Fruit fly (Drosophila melanogaster) whole organism, embryonic: Measurements from ENCODE around the gene EMC6.

Experiments
- Ada2b ChIP-seq: fragments of 200-800 bp; sonication (Bioruptor generic); IDR thresholded peaks from 2 replicates; pipeline ENCODE4 v1.3.6; 2022; ENCODE audit warnings: missing biosample characterization, missing genetic modification characterization
- Antp ChIP-seq: fragments of 200-800 bp; sonication (Bioruptor generic); optimal IDR thresholded peaks from 3 replicates; lab custom pipeline; 2016; ENCODE audit warnings: missing biosample characterization, missing genetic modification characterization
- CG10979 ChIP-seq: fragments of 200-800 bp; sonication (Bioruptor generic); optimal IDR thresholded peaks from 2 replicates; lab custom pipeline; 2018; ENCODE audit warnings: missing biosample characterization, mild to moderate bottlenecking, missing genetic modification characterization, moderate library complexity
- CG11456 ChIP-seq: fragments of 200-800 bp; sonication (Bioruptor generic); IDR thresholded peaks from 3 replicates; pipeline ENCODE4 v1.3.6; 2022; ENCODE audit warnings: missing biosample characterization, missing genetic modification characterization
- CG12236 ChIP-seq: fragments of 200-800 bp; sonication (Bioruptor generic); optimal IDR thresholded peaks from 2 replicates; lab custom pipeline; 2016; ENCODE audit warnings: missing biosample characterization, missing genetic modification characterization
- CG12769 ChIP-seq: fragments of 200-800 bp; sonication (Bioruptor generic); optimal IDR thresholded peaks from 2 replicates; lab custom pipeline; 2019; ENCODE audit warnings: missing biosample characterization, mild to moderate bottlenecking, missing genetic modification characterization, moderate library complexity
- CG14965 ChIP-seq: fragments of 200-800 bp; sonication (Bioruptor generic); optimal IDR thresholded peaks from 2 replicates; lab custom pipeline; 2016; ENCODE audit warnings: missing biosample characterization, missing genetic modification characterization, borderline replicate concordance
- CG15696 ChIP-seq: fragments of 200-800 bp; sonication (Bioruptor generic); optimal IDR thresholded peaks from 2 replicates; lab custom pipeline; 2019; ENCODE audit warnings: missing biosample characterization, mild to moderate bottlenecking, missing genetic modification characterization, moderate library complexity
- CG17802 ChIP-seq: fragments of 200-800 bp; sonication (Bioruptor generic); optimal IDR thresholded peaks from 2 replicates; lab custom pipeline; 2018; ENCODE audit warnings: missing biosample characterization, mild to moderate bottlenecking, missing genetic modification characterization, moderate library complexity
- CG1792 ChIP-seq: fragments of 200-800 bp; sonication (Bioruptor generic); optimal IDR thresholded peaks from 2 replicates; lab custom pipeline; 2016; ENCODE audit warnings: missing biosample characterization, missing genetic modification characterization
- CG30431 ChIP-seq: fragments of 200-800 bp; sonication (Bioruptor generic); optimal IDR thresholded peaks from 2 replicates; lab custom pipeline; 2017; ENCODE audit warnings: missing biosample characterization, missing genetic modification characterization
- CG31441 ChIP-seq: fragments of 200-800 bp; sonication (Bioruptor generic); IDR thresholded peaks from 2 replicates; pipeline ENCODE4 v1.3.6; 2022; ENCODE audit warnings: missing biosample characterization, missing genetic modification characterization
- CG42726 ChIP-seq: fragments of 200-800 bp; sonication (Bioruptor generic); IDR thresholded peaks from 2 replicates; pipeline ENCODE4 v1.3.6; 2022; ENCODE audit warnings: missing biosample characterization, missing genetic modification characterization; ENCODE audit not compliant: partially characterized antibody
- CG4730 ChIP-seq: fragments of 200-800 bp; sonication (Bioruptor generic); IDR thresholded peaks from 2 replicates; pipeline ENCODE4 v1.3.6; 2022; ENCODE audit warnings: missing biosample characterization, missing genetic modification characterization
- CG6654 ChIP-seq: fragments of 200-800 bp; sonication (Bioruptor generic); optimal IDR thresholded peaks from 2 replicates; lab custom pipeline; 2017; ENCODE audit warnings: missing biosample characterization, mild to moderate bottlenecking, missing genetic modification characterization
- CG7963 ChIP-seq: fragments of 200-800 bp; sonication (Bioruptor generic); IDR thresholded peaks from 3 replicates; pipeline ENCODE4 v1.3.6; 2022; ENCODE audit warnings: missing biosample characterization, missing genetic modification characterization; ENCODE audit not compliant: partially characterized antibody
- CG8478 ChIP-seq: fragments of >200 bp; optimal IDR thresholded peaks from 2 replicates; lab custom pipeline; 2018
- Dbx ChIP-seq: fragments of 200-800 bp; sonication (Bioruptor generic); IDR thresholded peaks from 3 replicates; pipeline ENCODE4 v1.3.6; 2022; ENCODE audit warnings: missing biosample characterization, missing genetic modification characterization
- Ets65A ChIP-seq: fragments of 200-800 bp; sonication (Bioruptor generic); peaks from one replicate; lab custom pipeline; 2016; ENCODE audit warnings: missing biosample characterization, missing genetic modification characterization
- Fer2 ChIP-seq: fragments of 200-800 bp; sonication (Bioruptor generic); optimal IDR thresholded peaks from 2 replicates; lab custom pipeline; 2018; ENCODE audit warnings: missing biosample characterization, mild to moderate bottlenecking, missing genetic modification characterization, moderate library complexity
- Hmr ChIP-seq: fragments of 200-800 bp; sonication (Bioruptor generic); optimal IDR thresholded peaks from 3 replicates; lab custom pipeline; 2017; ENCODE audit warnings: mild to moderate bottlenecking, missing biosample characterization, missing genetic modification reagents, missing genetic modification characterization
- Hr39 ChIP-seq: fragments of >200 bp; optimal IDR thresholded peaks from 2 replicates; lab custom pipeline; 2017
- Hsf ChIP-seq: fragments of 200-800 bp; sonication (Bioruptor generic); optimal IDR thresholded peaks from 3 replicates; lab custom pipeline; 2016; ENCODE audit warnings: missing biosample characterization, missing genetic modification characterization
- MBD-R2 ChIP-seq: fragments of 200-800 bp; sonication (Bioruptor generic); IDR thresholded peaks from 2 replicates; pipeline ENCODE4 v1.3.6; 2022; ENCODE audit warnings: missing biosample characterization, missing genetic modification characterization
- Meics ChIP-seq: fragments of 200-800 bp; sonication (Bioruptor generic); optimal IDR thresholded peaks from 2 replicates; lab custom pipeline; 2017; ENCODE audit warnings: missing biosample characterization, mild to moderate bottlenecking, missing genetic modification characterization
- NK7.1 ChIP-seq: fragments of 200-800 bp; sonication (Bioruptor generic); optimal IDR thresholded peaks from 3 replicates; lab custom pipeline; 2016; ENCODE audit warnings: missing biosample characterization, missing genetic modification characterization
- Oaz ChIP-seq: fragments of 200-800 bp; sonication (Bioruptor generic); IDR thresholded peaks from 2 replicates; pipeline ENCODE4 v1.3.6; 2022; ENCODE audit warnings: missing biosample characterization, missing genetic modification characterization
- Ravus ChIP-seq: fragments of 200-800 bp; sonication (Bioruptor generic); IDR thresholded peaks from 2 replicates; pipeline ENCODE4 v1.3.6; 2022; ENCODE audit warnings: missing biosample characterization, missing genetic modification characterization
- Sin3A ChIP-seq: fragments of >200 bp; optimal IDR thresholded peaks from 2 replicates; lab custom pipeline; 2018
- ara ChIP-seq: fragments of 200-800 bp; sonication (Bioruptor generic); IDR thresholded peaks from 2 replicates; pipeline ENCODE4 v1.3.6; 2022; ENCODE audit warnings: missing biosample characterization, missing genetic modification characterization
- bigmax ChIP-seq: fragments of 200-800 bp; sonication (Bioruptor generic); optimal IDR thresholded peaks from 2 replicates; lab custom pipeline; 2018; ENCODE audit warnings: missing biosample characterization, mild to moderate bottlenecking, missing genetic modification characterization
- crp ChIP-seq, 2 experiments: fragments of 200-800 bp; sonication (Bioruptor generic); optimal IDR thresholded peaks; 2 replicates in 1 of 2; 3 replicates in 1 of 2; lab custom pipeline; 2017; ENCODE audit warnings: missing biosample characterization in 2 of 2, missing genetic modification characterization in 2 of 2, mild to moderate bottlenecking in 1 of 2, moderate library complexity in 1 of 2
- cwo ChIP-seq: fragments of 200-800 bp; sonication (Bioruptor generic); optimal IDR thresholded peaks from 3 replicates; lab custom pipeline; 2017; ENCODE audit warnings: missing biosample characterization, missing genetic modification characterization, mild to moderate bottlenecking, moderate library complexity, missing genetic modification reagents
- da ChIP-seq: fragments of 200-800 bp; sonication (Bioruptor generic); optimal IDR thresholded peaks from 2 replicates; lab custom pipeline; 2016; ENCODE audit warnings: missing biosample characterization, missing genetic modification characterization
- exex ChIP-seq: fragments of 200-800 bp; sonication (Bioruptor generic); optimal IDR thresholded peaks from 4 replicates; lab custom pipeline; 2018; ENCODE audit warnings: missing biosample characterization, mild to moderate bottlenecking, missing genetic modification characterization, moderate library complexity
- gfzf ChIP-seq: fragments of 200-800 bp; sonication (Bioruptor generic); optimal IDR thresholded peaks from 2 replicates; lab custom pipeline; 2016; ENCODE audit warnings: missing biosample characterization, mild to moderate bottlenecking, missing genetic modification characterization, moderate library complexity
- ind ChIP-seq: fragments of 200-800 bp; sonication (Bioruptor generic); optimal IDR thresholded peaks from 3 replicates; lab custom pipeline; 2016; ENCODE audit warnings: missing biosample characterization, missing genetic modification characterization
- p53 ChIP-seq: fragments of 200-800 bp; sonication (Bioruptor generic); optimal IDR thresholded peaks from 2 replicates; lab custom pipeline; 2016; ENCODE audit warnings: missing biosample characterization, missing genetic modification characterization
- pfk ChIP-seq: fragments of 200-800 bp; sonication (Bioruptor generic); optimal IDR thresholded peaks from 2 replicates; lab custom pipeline; 2018; ENCODE audit warnings: missing biosample characterization, mild to moderate bottlenecking, missing genetic modification characterization, moderate library complexity
- pho ChIP-seq: fragments of 200-800 bp; sonication (Bioruptor generic); optimal IDR thresholded peaks from 2 replicates; lab custom pipeline; 2016; ENCODE audit warnings: missing biosample characterization, missing genetic modification characterization
- pnt ChIP-seq: fragments of 200-800 bp; sonication (Bioruptor generic); optimal IDR thresholded peaks from 3 replicates; lab custom pipeline; 2016; ENCODE audit warnings: missing biosample characterization, missing genetic modification characterization
- row ChIP-seq: fragments of 200-800 bp; sonication (Bioruptor generic); IDR thresholded peaks from 3 replicates; pipeline ENCODE4 v1.3.6; 2022; ENCODE audit warnings: missing biosample characterization, missing genetic modification characterization
- sens ChIP-seq: fragments of 200-800 bp; sonication (Bioruptor generic); peaks from one replicate; lab custom pipeline; 2016; ENCODE audit warnings: missing biosample characterization, missing genetic modification characterization
- shn ChIP-seq: fragments of 200-800 bp; sonication (Bioruptor generic); optimal IDR thresholded peaks from 3 replicates; lab custom pipeline; 2016; ENCODE audit warnings: missing biosample characterization, missing genetic modification characterization
- sisA ChIP-seq: fragments of 200-800 bp; sonication (Bioruptor generic); IDR thresholded peaks from 2 replicates; pipeline ENCODE4 v1.3.6; 2022; ENCODE audit warnings: missing biosample characterization, missing genetic modification characterization
- slp2 ChIP-seq: fragments of 200-800 bp; sonication (Bioruptor generic); optimal IDR thresholded peaks from 2 replicates; lab custom pipeline; 2016; ENCODE audit warnings: missing biosample characterization, missing genetic modification characterization
- sug ChIP-seq: fragments of 200-800 bp; optimal IDR thresholded peaks from 2 replicates; lab custom pipeline; 2019; ENCODE audit warnings: missing biosample characterization, mild to moderate bottlenecking, missing genetic modification characterization, moderate library complexity
- tll ChIP-seq, 2 experiments: fragments of 200-800 bp in 1 of 2; fragments of >200 bp in 1 of 2; sonication (Bioruptor generic) in 1 of 2; optimal IDR thresholded peaks; 2 replicates each; lab custom pipeline; 2017 to 2019; ENCODE audit warnings: missing biosample characterization in 2 of 2, missing genetic modification characterization in 2 of 2, mild to moderate bottlenecking in 1 of 2, moderate library complexity in 1 of 2
- toy ChIP-seq: fragments of 200-800 bp; sonication (Bioruptor generic); IDR thresholded peaks from 2 replicates; pipeline ENCODE4 v1.3.6; 2022; ENCODE audit warnings: missing biosample characterization, missing genetic modification characterization
- zen2 ChIP-seq: fragments of 200-800 bp; sonication (Bioruptor generic); IDR thresholded peaks from 3 replicates; pipeline ENCODE4 v1.3.6; 2022; ENCODE audit warnings: missing biosample characterization, missing genetic modification characterization; ENCODE audit not compliant: partially characterized antibody

The EMC6 gene

DNA sequence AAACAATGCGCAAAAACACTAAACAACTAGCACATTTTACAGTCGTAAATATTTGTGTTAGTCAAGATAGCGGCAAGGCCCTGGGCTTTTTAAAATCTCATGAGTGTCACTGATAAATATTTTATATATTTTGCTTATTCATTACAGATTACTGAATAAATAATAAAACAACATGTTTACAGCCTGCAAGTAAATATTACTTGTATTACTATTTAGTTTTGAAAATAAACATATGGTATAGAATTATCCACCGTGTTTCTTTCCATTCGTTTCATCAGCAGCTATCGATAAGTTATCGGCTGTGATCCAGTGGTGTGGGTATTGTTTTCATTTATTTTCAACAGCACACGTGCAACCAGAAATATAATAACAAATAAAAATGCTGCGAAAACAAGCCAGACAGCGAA is 49.7 kb upstream of the EMC6 start, which contains the start of the genes shams and CG11920 (continued):
- TF ChIP-seq Ravus (GFP tag; lab: Robert Waterston, UW) = no peak
- TF ChIP-seq CG30431 (GFP tag; lab: Kevin White, UChicago) = no peak
- no peak for TF ChIP-seq CG31441 (GFP tag; lab: Robert Waterston, UW)
- TF ChIP-seq CG7963 (GFP tag; lab: Robert Waterston, UW) = peak; percentile 39; the same call in 1 of the 3 replicates
- no peak for TF ChIP-seq CG14965 (GFP tag; lab: Kevin White, UChicago)
- no peak for TF ChIP-seq CG11456 (GFP tag; lab: Robert Waterston, UW)
- TF ChIP-seq sug (tag; lab: Kevin White, UChicago) = no peak
- TF ChIP-seq Hmr (GFP tag; lab: Kevin White, UChicago) = no peak
- no peak for TF ChIP-seq p53 (GFP tag; lab: Kevin White, UChicago)
- no peak for TF ChIP-seq Antp (GFP tag; lab: Kevin White, UChicago)
- TF ChIP-seq Hr39 = no peak
- TF ChIP-seq Dbx (GFP tag; lab: Robert Waterston, UW) = no peak
- no peak for TF ChIP-seq Sin3A (lab: Kevin White, UChicago)
- TF ChIP-seq ind (GFP tag; lab: Kevin White, UChicago) = no peak
- no peak for TF ChIP-seq slp2
- TF ChIP-seq CG17802 (tag; lab: Kevin White, UChicago) = no peak
- no peak for TF ChIP-seq NK7.1
- peak; percentile 80 for TF ChIP-seq sens (GFP tag; lab: Kevin White, UChicago)
- no peak for TF ChIP-seq Oaz (GFP tag; lab: Robert Waterston, UW)
- peak; percentile 40 for TF ChIP-seq cwo (GFP tag; lab: Kevin White, UChicago)
- TF ChIP-seq, all 482 proteins: peak for 93

- TF ChIP-seq CG1792 = no peak
- no peak for TF ChIP-seq exex (tag; lab: Kevin White, UChicago)
- peak; percentile 59 for TF ChIP-seq gfzf (GFP tag; lab: Kevin White, UChicago)
- no peak for TF ChIP-seq Fer2 (tag; lab: Kevin White, UChicago)
- TF ChIP-seq CG6654 = no peak
- no peak for TF ChIP-seq bigmax (GFP tag; lab: Kevin White, UChicago)
- TF ChIP-seq sisA = no peak
- TF ChIP-seq Ada2b (GFP tag; lab: Robert Waterston, UW) = no peak
- TF ChIP-seq row (GFP tag; lab: Robert Waterston, UW) = 0 out of 3 replicates have a peak, but pooled peaks have one; percentile 29
- no peak for TF ChIP-seq CG4730 (GFP tag; lab: Robert Waterston, UW)
- TF ChIP-seq Hsf (GFP tag; lab: Kevin White, UChicago) = no peak
- TF ChIP-seq MBD-R2 (GFP tag; lab: Robert Waterston, UW) = 0 out of 2 replicates have a peak, but pooled peaks have one; percentile 8
- no peak for TF ChIP-seq toy (GFP tag; lab: Robert Waterston, UW)
- no peak for TF ChIP-seq CG42726 (GFP tag; lab: Robert Waterston, UW)
- TF ChIP-seq crp (GFP tag; optimal IDR thresholded peaks at IDR 0.05; lab: Kevin White, UChicago) = peak in 1 of 2 experiments; percentile 74
- TF ChIP-seq CG8478 (lab: Kevin White, UChicago) = no peak
- no peak for TF ChIP-seq zen2 (GFP tag; lab: Robert Waterston, UW)
Measured at dm6 chr3R:25070871-25071270, 46.1 kb upstream of the EMC6 start, which contains the start of gene CG11836. Gene CG11836, plus strand, starts transcription at chr3R:25071126.

DNA sequence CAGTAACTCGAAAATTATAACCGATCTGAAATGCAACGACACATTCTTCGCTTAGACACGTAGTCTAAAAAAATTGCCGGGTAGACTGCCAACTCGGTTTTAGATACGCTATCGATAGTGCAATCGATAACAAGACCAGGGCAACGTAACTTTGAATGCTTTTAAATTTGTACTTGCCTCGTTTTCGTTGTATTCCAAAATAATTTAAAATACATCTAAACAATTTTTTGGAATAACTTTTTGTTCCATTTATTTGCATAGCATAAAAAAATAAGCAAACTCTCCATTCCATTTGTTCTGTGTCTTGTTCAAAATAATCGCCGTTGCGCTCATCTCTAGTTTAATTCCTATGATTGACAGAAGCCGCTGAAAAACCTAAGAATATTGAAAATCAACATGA is 44.8 kb upstream of the EMC6 start, which contains the start of the genes Stt3B and CG11839:
Gene Stt3B (minus strand): TSS at position 69 of the 400 bp plus-strand sequence.
Gene CG11839 (plus strand): TSS at position 359 of the 400 bp plus-strand sequence.
- TF ChIP-seq tll (GFP tag; optimal IDR thresholded peaks at IDR 0.05; lab: Kevin White, UChicago) = peak in 1 of 2 experiments; percentile 35
- peak in 1 of 2 experiments; percentile 43 for TF ChIP-seq crp (GFP tag; optimal IDR thresholded peaks at IDR 0.05; lab: Kevin White, UChicago)
- TF ChIP-seq Ets65A (GFP tag; lab: Kevin White, UChicago) = peak; percentile 97
- peak; percentile 76 for TF ChIP-seq pfk (GFP tag; lab: Kevin White, UChicago)
- no peak for TF ChIP-seq bigmax (GFP tag; lab: Kevin White, UChicago)
- TF ChIP-seq shn (GFP tag; lab: Kevin White, UChicago) = peak; percentile 81
- no peak; the same call in 1 of the 2 replicates for TF ChIP-seq ara
- peak; percentile 58 for TF ChIP-seq CG15696 (tag; lab: Kevin White, UChicago)
- peak; percentile 85 for TF ChIP-seq pho (GFP tag; lab: Kevin White, UChicago)
- TF ChIP-seq CG10979 (tag; lab: Kevin White, UChicago) = peak; percentile 68
- peak; percentile 81 for TF ChIP-seq sug (tag; lab: Kevin White, UChicago)
- TF ChIP-seq CG12236 (GFP tag; lab: Kevin White, UChicago) = peak; percentile 46
- TF ChIP-seq da = peak; percentile 18
- no peak for TF ChIP-seq Meics (GFP tag; lab: Kevin White, UChicago)
- peak; percentile 77 for TF ChIP-seq pnt (GFP tag; lab: Kevin White, UChicago)
- TF ChIP-seq CG12769 (tag; lab: Kevin White, UChicago) = no peak
